Worm (Caenorhabditis elegans): Measurements from ENCODE around the gene srt-54.
A peak's percentile ranks its signal among the peaks of the same experiment; 100 is the strongest.

Gene srt-54

ce11 chrII:151495-151894, 34.5 kb downstream of the srt-54 start:
- TF ChIP-seq sea-2 (GFP tag; optimal IDR thresholded peaks at IDR 0.05) = no peak
- TF ChIP-seq nhr-237 (tag; optimal IDR thresholded peaks at IDR 0.05) = no peak
- no peak for TF ChIP-seq tbx-2 (tag; optimal IDR thresholded peaks at IDR 0.05)
- TF ChIP-seq nhr-76 (tag; optimal IDR thresholded peaks at IDR 0.05) = no peak
- TF ChIP-seq nhr-25 (tag; optimal IDR thresholded peaks at IDR 0.05) = no peak
- TF ChIP-seq eor-1 (tag; optimal IDR thresholded peaks at IDR 0.05) = no peak
- TF ChIP-seq snpc-4 (tag; optimal IDR thresholded peaks at IDR 0.05) = no peak

ce11 chrII:152283-152682, 35.3 kb downstream of the srt-54 start, which contains the start of gene T25D3.3:
TSS of gene T25D3.3 (plus strand) at chrII:152583.
- TF ChIP-seq ZK546.5 (tag; optimal IDR thresholded peaks at IDR 0.05) (no peak), nhr-67 (tag; optimal IDR thresholded peaks at IDR 0.05) (no peak), ztf-4 (tag; optimal IDR thresholded peaks at IDR 0.05) (no peak), mml-1 (tag; optimal IDR thresholded peaks at IDR 0.05) (no peak), ceh-9 (tag; optimal IDR thresholded peaks at IDR 0.05) (no peak), nhr-12 (tag; optimal IDR thresholded peaks at IDR 0.05) (no peak), pha-4 (tag; optimal IDR thresholded peaks at IDR 0.05) (no peak), nhr-237 (tag; optimal IDR thresholded peaks at IDR 0.05) (no peak), ceh-28 (tag; optimal IDR thresholded peaks at IDR 0.05) (no peak), tbx-2 (tag; optimal IDR thresholded peaks at IDR 0.05) (no peak)

- peak; percentile 66 for TF ChIP-seq elt-2 (tag; optimal IDR thresholded peaks at IDR 0.05)
- TF ChIP-seq aly-2 (tag; optimal IDR thresholded peaks at IDR 0.05) = no peak
- TF ChIP-seq daf-12 (tag; optimal IDR thresholded peaks at IDR 0.05) = no peak
- no peak for TF ChIP-seq fkh-10 (GFP tag; optimal IDR thresholded peaks at IDR 0.05)
- peak; percentile 85 for TF ChIP-seq egl-5 (tag; optimal IDR thresholded peaks at IDR 0.05)
- peak; percentile 85 for TF ChIP-seq nhr-43 (tag; optimal IDR thresholded peaks at IDR 0.05; ENCODE audit: poor library complexity, severe bottlenecking)
- TF ChIP-seq ceh-16 (tag; optimal IDR thresholded peaks at IDR 0.05) = no peak
- TF ChIP-seq nhr-12 (tag; optimal IDR thresholded peaks at IDR 0.05) = no peak
- peak; percentile 91 for TF ChIP-seq nfya-1 (tag; optimal IDR thresholded peaks at IDR 0.05; ENCODE audit: insufficient read depth)
- TF ChIP-seq nhr-67 (tag; optimal IDR thresholded peaks at IDR 0.05) = no peak
- no peak for TF ChIP-seq ama-1 (optimal IDR thresholded peaks at IDR 0.05)
- peak; percentile 92 for TF ChIP-seq ceh-82 (tag; optimal IDR thresholded peaks at IDR 0.05)
- no peak for TF ChIP-seq unc-39 (tag; optimal IDR thresholded peaks at IDR 0.05)
- TF ChIP-seq ZK546.5 (tag; optimal IDR thresholded peaks at IDR 0.05) = no peak
- TF ChIP-seq ztf-11 (tag; optimal IDR thresholded peaks at IDR 0.05) = no peak
- TF ChIP-seq sea-2 (GFP tag; optimal IDR thresholded peaks at IDR 0.05) = no peak
- no peak for TF ChIP-seq nhr-28 (tag; optimal IDR thresholded peaks at IDR 0.05)
- no peak for TF ChIP-seq ceh-9 (tag; optimal IDR thresholded peaks at IDR 0.05)
- TF ChIP-seq nhr-11 (tag; optimal IDR thresholded peaks at IDR 0.05) = no peak
- TF ChIP-seq nhr-237 (tag; optimal IDR thresholded peaks at IDR 0.05) = no peak
- TF ChIP-seq snpc-4 (tag; optimal IDR thresholded peaks at IDR 0.05) = peak; percentile 84
- TF ChIP-seq tbx-2 (tag; optimal IDR thresholded peaks at IDR 0.05) = peak; percentile 77
- TF ChIP-seq eor-1 (tag; optimal IDR thresholded peaks at IDR 0.05) = no peak
- no peak for TF ChIP-seq mml-1 (tag; optimal IDR thresholded peaks at IDR 0.05)
- peak; percentile 92 for TF ChIP-seq hmg-11 (tag; optimal IDR thresholded peaks at IDR 0.05)
- TF ChIP-seq pha-4 (tag; optimal IDR thresholded peaks at IDR 0.05) = peak; percentile 99
- no peak for TF ChIP-seq mdl-1 (tag; optimal IDR thresholded peaks at IDR 0.05)
- peak; percentile 16 for TF ChIP-seq elt-1 (tag; optimal IDR thresholded peaks at IDR 0.05)
- peak; percentile 73 for TF ChIP-seq jun-1 (tag; optimal IDR thresholded peaks at IDR 0.05)
- TF ChIP-seq pqm-1 (tag; optimal IDR thresholded peaks at IDR 0.05) = peak; percentile 38
- TF ChIP-seq nhr-76 (tag; optimal IDR thresholded peaks at IDR 0.05) = no peak
- TF ChIP-seq nhr-23 (tag; optimal IDR thresholded peaks at IDR 0.05) = peak; percentile 95
- peak; percentile 85 for TF ChIP-seq lin-39 (tag; optimal IDR thresholded peaks at IDR 0.05)
- peak; percentile 98 for TF ChIP-seq lin-15B (tag; optimal IDR thresholded peaks at IDR 0.05)
- TF ChIP-seq fos-1 (tag; optimal IDR thresholded peaks at IDR 0.05) = no peak
- TF ChIP-seq fkh-2 (tag; optimal IDR thresholded peaks at IDR 0.05) = no peak
- TF ChIP-seq nhr-25 (tag; optimal IDR thresholded peaks at IDR 0.05) = peak; percentile 89
- TF ChIP-seq nhr-77 (tag; optimal IDR thresholded peaks at IDR 0.05) = peak; percentile 73
- TF ChIP-seq skn-1 (tag; optimal IDR thresholded peaks at IDR 0.05) = peak; percentile 14
- TF ChIP-seq lsy-12 (tag; optimal IDR thresholded peaks at IDR 0.05) = peak; percentile 87
- TF ChIP-seq unc-62 (GFP tag; optimal IDR thresholded peaks at IDR 0.05) = no peak
- peak; percentile 77 for TF ChIP-seq ceh-28 (tag; optimal IDR thresholded peaks at IDR 0.05)
- TF ChIP-seq R02D3.7 (tag; optimal IDR thresholded peaks at IDR 0.05) = peak; percentile 84
- TF ChIP-seq ztf-4 (tag; optimal IDR thresholded peaks at IDR 0.05) = no peak
- TF ChIP-seq zag-1 (tag; optimal IDR thresholded peaks at IDR 0.05) = peak; percentile 16
- no peak for TF ChIP-seq egl-27 (tag; optimal IDR thresholded peaks at IDR 0.05)
- TF ChIP-seq elt-3 (tag; optimal IDR thresholded peaks at IDR 0.05) = no peak
Measured at ce11 chrII:155904-156303, 38.9 kb downstream of the srt-54 start, which contains the start of gene mrpl-28. TSS of gene mrpl-28 (minus strand) at chrII:156009.
